Fruit fly (Drosophila melanogaster) whole organism, embryonic: ENCODE data around the gene Miga.

Source experiments
- Ada2b ChIP-seq: fragments of 200-800 bp; sonication (Bioruptor generic); IDR thresholded peaks from 2 replicates; pipeline ENCODE4 v1.3.6; 2022; ENCODE audit warnings: missing biosample characterization, missing genetic modification characterization
- CG10267 ChIP-seq: fragments of 200-800 bp; sonication (Bioruptor generic); optimal IDR thresholded peaks from 2 replicates; lab custom pipeline; 2018; ENCODE audit warnings: missing biosample characterization, mild to moderate bottlenecking, missing genetic modification characterization, moderate library complexity
- CG11247 ChIP-seq: fragments of 200-800 bp; sonication (Bioruptor generic); IDR thresholded peaks from 2 replicates; pipeline ENCODE4 v1.3.6; 2022; ENCODE audit warnings: missing biosample characterization, missing genetic modification characterization
- CG13123 ChIP-seq: fragments of 200-800 bp; sonication (Bioruptor generic); optimal IDR thresholded peaks from 2 replicates; lab custom pipeline; 2016; ENCODE audit warnings: missing biosample characterization, missing genetic modification characterization
- CG15514 ChIP-seq: fragments of 200-800 bp; sonication (Bioruptor generic); optimal IDR thresholded peaks from 3 replicates; lab custom pipeline; 2017; ENCODE audit warnings: missing biosample characterization, missing genetic modification characterization, mild to moderate bottlenecking, moderate library complexity, missing genetic modification reagents
- CG16815 ChIP-seq: fragments of 200-800 bp; sonication (Bioruptor generic); optimal IDR thresholded peaks from 3 replicates; lab custom pipeline; 2017; ENCODE audit warnings: missing biosample characterization, mild to moderate bottlenecking, missing genetic modification characterization
- CG17568 ChIP-seq: fragments of 200-800 bp; sonication (Bioruptor generic); optimal IDR thresholded peaks from 2 replicates; lab custom pipeline; 2018; ENCODE audit warnings: missing biosample characterization, mild to moderate bottlenecking, missing genetic modification characterization, moderate library complexity
- CG17829 ChIP-seq: fragments of 200-800 bp; optimal IDR thresholded peaks from 2 replicates; lab custom pipeline; 2019; ENCODE audit warnings: missing biosample characterization, mild to moderate bottlenecking, missing genetic modification characterization, moderate library complexity
- CG18764 ChIP-seq: fragments of 200-800 bp; sonication (Bioruptor generic); optimal IDR thresholded peaks from 3 replicates; lab custom pipeline; 2016; ENCODE audit warnings: missing biosample characterization, missing genetic modification characterization
- CG31388 ChIP-seq: fragments of 200-800 bp; sonication (Bioruptor generic); optimal IDR thresholded peaks from 2 replicates; lab custom pipeline; 2016; ENCODE audit warnings: missing biosample characterization, missing genetic modification characterization
- CG32767 ChIP-seq: fragments of 200-800 bp; sonication (Bioruptor generic); IDR thresholded peaks from 2 replicates; pipeline ENCODE4 v1.3.6; 2022; ENCODE audit warnings: missing biosample characterization, missing genetic modification characterization
- CG34422 ChIP-seq: fragments of 200-800 bp; sonication (Bioruptor generic); IDR thresholded peaks from 3 replicates; pipeline ENCODE4 v1.3.6; 2022; ENCODE audit warnings: missing biosample characterization, missing genetic modification characterization
- CG3838 ChIP-seq: fragments of 200-800 bp; sonication (Bioruptor generic); optimal IDR thresholded peaks from 3 replicates; lab custom pipeline; 2016; ENCODE audit warnings: missing biosample characterization, missing genetic modification characterization
- CG4328 ChIP-seq: fragments of 200-800 bp; sonication (Bioruptor generic); optimal IDR thresholded peaks from 3 replicates; lab custom pipeline; 2017; ENCODE audit warnings: missing biosample characterization, missing genetic modification reagents, missing genetic modification characterization
- CG6654 ChIP-seq: fragments of 200-800 bp; sonication (Bioruptor generic); optimal IDR thresholded peaks from 2 replicates; lab custom pipeline; 2017; ENCODE audit warnings: missing biosample characterization, mild to moderate bottlenecking, missing genetic modification characterization
- CG7963 ChIP-seq: fragments of 200-800 bp; sonication (Bioruptor generic); IDR thresholded peaks from 3 replicates; pipeline ENCODE4 v1.3.6; 2022; ENCODE audit warnings: missing biosample characterization, missing genetic modification characterization; ENCODE audit not compliant: partially characterized antibody
- CG9727 ChIP-seq: fragments of 200-800 bp; sonication (Bioruptor generic); optimal IDR thresholded peaks from 3 replicates; lab custom pipeline; 2017; ENCODE audit warnings: missing biosample characterization, mild to moderate bottlenecking, missing genetic modification characterization
- CHES-1-like ChIP-seq: fragments of 200-800 bp; sonication (Bioruptor generic); optimal IDR thresholded peaks from 2 replicates; lab custom pipeline; 2016; ENCODE audit warnings: missing biosample characterization, missing genetic modification characterization
- Doc2 ChIP-seq: fragments of 200-800 bp; sonication (Bioruptor generic); IDR thresholded peaks from 2 replicates; pipeline ENCODE4 v1.3.6; 2022; ENCODE audit warnings: missing biosample characterization, missing genetic modification characterization
- Dp ChIP-seq: fragments of 200-800 bp; sonication (Bioruptor generic); optimal IDR thresholded peaks from 2 replicates; lab custom pipeline; 2018; ENCODE audit warnings: missing biosample characterization, mild to moderate bottlenecking, missing genetic modification characterization, moderate library complexity
- Dref ChIP-seq: fragments of 200-800 bp; sonication (Bioruptor generic); IDR thresholded peaks from 2 replicates; pipeline ENCODE4 v1.3.6; 2022; ENCODE audit warnings: missing biosample characterization, missing genetic modification characterization
- Ets97D ChIP-seq: fragments of 200-800 bp; sonication (Bioruptor generic); optimal IDR thresholded peaks from 3 replicates; lab custom pipeline; 2016; ENCODE audit warnings: missing biosample characterization, missing genetic modification characterization
- GATAe ChIP-seq: fragments of 200-800 bp; sonication (Bioruptor generic); conservative IDR thresholded peaks from 2 replicates; pipeline ENCODE4 v1.3.6; 2022; ENCODE audit warnings: missing biosample characterization, missing genetic modification characterization
- Gsc ChIP-seq: fragments of 200-800 bp; sonication (Bioruptor generic); IDR thresholded peaks from 2 replicates; pipeline ENCODE4 v1.3.6; 2022; ENCODE audit warnings: missing biosample characterization, missing genetic modification characterization
- MBD-R2 ChIP-seq: fragments of 200-800 bp; sonication (Bioruptor generic); IDR thresholded peaks from 2 replicates; pipeline ENCODE4 v1.3.6; 2022; ENCODE audit warnings: missing biosample characterization, missing genetic modification characterization
- Mad ChIP-seq: fragments of 200-800 bp; sonication (Bioruptor generic); optimal IDR thresholded peaks from 2 replicates; lab custom pipeline; 2016; ENCODE audit warnings: missing biosample characterization, missing genetic modification characterization
- Opbp ChIP-seq: fragments of 200-800 bp; sonication (Bioruptor generic); IDR thresholded peaks from 3 replicates; pipeline ENCODE4 v1.3.6; 2022; ENCODE audit warnings: missing biosample characterization, missing genetic modification characterization; ENCODE audit not compliant: partially characterized antibody
- Sox100B ChIP-seq: fragments of 200-800 bp; sonication (Bioruptor generic); optimal IDR thresholded peaks from 3 replicates; lab custom pipeline; 2018; ENCODE audit warnings: missing biosample characterization, mild to moderate bottlenecking, missing genetic modification characterization
- Spps ChIP-seq: fragments of 200-800 bp; sonication (Bioruptor generic); optimal IDR thresholded peaks from 2 replicates; lab custom pipeline; 2018; ENCODE audit warnings: missing biosample characterization, mild to moderate bottlenecking, missing genetic modification characterization
- Trl ChIP-seq, 3 experiments: fragments of >200 bp in 2 of 3; fragments of 200-800 bp in 1 of 3; sonication (Bioruptor generic) in 1 of 3; optimal IDR thresholded peaks; 2 replicates in 1 of 3; 3 replicates in 2 of 3; lab custom pipeline; 2016 to 2017; ENCODE audit warnings: missing biosample characterization in 1 of 3, missing genetic modification characterization in 1 of 3
- ac ChIP-seq: fragments of 200-800 bp; sonication (Bioruptor generic); optimal IDR thresholded peaks from 3 replicates; lab custom pipeline; 2017; ENCODE audit warnings: missing biosample characterization, mild to moderate bottlenecking, missing genetic modification characterization
- al ChIP-seq: fragments of 200-800 bp; sonication (Bioruptor generic); IDR thresholded peaks from 2 replicates; pipeline ENCODE4 v1.3.6; 2022; ENCODE audit warnings: missing biosample characterization, missing genetic modification characterization
- bigmax ChIP-seq: fragments of 200-800 bp; sonication (Bioruptor generic); optimal IDR thresholded peaks from 2 replicates; lab custom pipeline; 2018; ENCODE audit warnings: missing biosample characterization, mild to moderate bottlenecking, missing genetic modification characterization
- chm ChIP-seq: fragments of 200-800 bp; sonication (Bioruptor generic); IDR thresholded peaks from 2 replicates; pipeline ENCODE4 v1.3.6; 2022; ENCODE audit warnings: missing biosample characterization, missing genetic modification characterization
- crc ChIP-seq: fragments of 200-800 bp; sonication (Bioruptor generic); optimal IDR thresholded peaks from 2 replicates; lab custom pipeline; 2016; ENCODE audit warnings: missing biosample characterization, missing genetic modification characterization
- exex ChIP-seq: fragments of 200-800 bp; sonication (Bioruptor generic); optimal IDR thresholded peaks from 4 replicates; lab custom pipeline; 2018; ENCODE audit warnings: missing biosample characterization, mild to moderate bottlenecking, missing genetic modification characterization, moderate library complexity
- grn ChIP-seq: fragments of 200-800 bp; sonication (Bioruptor generic); optimal IDR thresholded peaks from 3 replicates; lab custom pipeline; 2017; ENCODE audit warnings: missing biosample characterization, missing genetic modification characterization
- gsb-n ChIP-seq: fragments of 200-800 bp; sonication (Bioruptor generic); optimal IDR thresholded peaks from 3 replicates; lab custom pipeline; 2018; ENCODE audit warnings: missing biosample characterization, mild to moderate bottlenecking, missing genetic modification characterization
- gt ChIP-seq: fragments of 200-800 bp; sonication (Bioruptor generic); IDR thresholded peaks from 2 replicates; pipeline ENCODE4 v1.3.6; 2022; ENCODE audit warnings: missing biosample characterization, missing genetic modification characterization
- hkb ChIP-seq, 2 experiments: fragments of 200-800 bp in 1 of 2; fragments of >200 bp in 1 of 2; sonication (Bioruptor generic) in 1 of 2; IDR thresholded peaks in 1 of 2; optimal IDR thresholded peaks in 1 of 2; 2 replicates each; pipeline versions ENCODE4 v1.3.6 to Lab custom; 2017 to 2022; ENCODE audit warnings: missing biosample characterization in 1 of 2, missing genetic modification characterization in 1 of 2
- jigr1 ChIP-seq: fragments of 200-800 bp; sonication (Bioruptor generic); IDR thresholded peaks from 3 replicates; pipeline ENCODE4 v1.3.6; 2022; ENCODE audit warnings: missing biosample characterization, missing genetic modification characterization
- lmd ChIP-seq: fragments of 200-800 bp; sonication (Bioruptor generic); IDR thresholded peaks from 2 replicates; pipeline ENCODE4 v1.3.6; 2022; ENCODE audit warnings: missing biosample characterization, missing genetic modification characterization
- maf-S ChIP-seq: fragments of 200-800 bp; sonication (Bioruptor generic); optimal IDR thresholded peaks from 2 replicates; lab custom pipeline; 2016; ENCODE audit warnings: missing biosample characterization, missing genetic modification characterization
- nmo ChIP-seq: fragments of 200-800 bp; sonication (Bioruptor generic); optimal IDR thresholded peaks from 2 replicates; lab custom pipeline; 2018; ENCODE audit warnings: missing biosample characterization, mild to moderate bottlenecking, missing genetic modification characterization, moderate library complexity
- prd ChIP-seq, 3 experiments: fragments of >200 bp in 2 of 3; fragments of 200-800 bp in 1 of 3; sonication (Bioruptor generic) in 1 of 3; optimal IDR thresholded peaks in 2 of 3; IDR thresholded peaks in 1 of 3; 2 replicates in 2 of 3; 3 replicates in 1 of 3; pipeline versions ENCODE4 v1.3.6 to Lab custom; 2017 to 2022; ENCODE audit warnings: missing biosample characterization in 1 of 3, missing genetic modification characterization in 1 of 3
- pzg ChIP-seq: fragments of 200-800 bp; sonication (Bioruptor generic); optimal IDR thresholded peaks from 3 replicates; lab custom pipeline; 2018; ENCODE audit warnings: missing biosample characterization, mild to moderate bottlenecking, missing genetic modification characterization, moderate library complexity
- schlank ChIP-seq: fragments of 200-800 bp; sonication (Bioruptor generic); optimal IDR thresholded peaks from 2 replicates; lab custom pipeline; 2018; ENCODE audit warnings: missing biosample characterization, mild to moderate bottlenecking, missing genetic modification characterization
- sens-2 ChIP-seq: fragments of 200-800 bp; sonication (Bioruptor generic); IDR thresholded peaks from 2 replicates; pipeline ENCODE4 v1.3.6; 2022; ENCODE audit warnings: missing biosample characterization, missing genetic modification characterization
- sim ChIP-seq: fragments of 200-800 bp; sonication (Bioruptor generic); IDR thresholded peaks from 2 replicates; pipeline ENCODE4 v1.3.6; 2022; ENCODE audit warnings: missing biosample characterization, missing genetic modification characterization
- sr ChIP-seq: fragments of 200-800 bp; sonication (Bioruptor generic); IDR thresholded peaks from 3 replicates; pipeline ENCODE4 v1.3.6; 2022; ENCODE audit warnings: missing biosample characterization, missing genetic modification characterization
- unpg ChIP-seq: fragments of 200-800 bp; sonication (Bioruptor generic); optimal IDR thresholded peaks from 3 replicates; lab custom pipeline; 2018; ENCODE audit warnings: missing biosample characterization, mild to moderate bottlenecking, missing genetic modification characterization, moderate library complexity
- z ChIP-seq: fragments of 200-800 bp; sonication (Bioruptor generic); IDR thresholded peaks from 3 replicates; pipeline ENCODE4 v1.3.6; 2022; ENCODE audit warnings: missing biosample characterization, missing genetic modification characterization

Gene Miga

DNA sequence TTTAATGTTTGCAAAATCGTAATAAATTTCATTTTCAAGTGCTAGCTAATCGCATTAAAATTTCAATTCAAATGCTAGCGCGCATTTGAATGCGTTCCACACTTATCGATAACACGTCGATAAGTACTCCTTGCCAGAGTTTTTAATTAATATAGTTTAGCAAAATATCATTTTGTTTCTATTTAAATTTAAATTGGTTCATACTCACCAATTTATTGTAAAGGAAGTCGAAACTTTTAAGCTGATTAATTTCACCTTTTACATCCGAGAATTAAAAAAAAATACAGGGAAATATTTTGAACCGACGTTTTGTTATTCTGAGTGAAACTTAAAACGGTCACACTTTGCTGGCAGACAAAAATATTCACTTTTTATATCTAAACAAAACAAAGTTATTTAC lies 23.5 kb upstream of the Miga start, which contains the start of gene Es2 (continued):
- TF ChIP-seq prd (optimal IDR thresholded peaks at IDR 0.05; lab: Kevin White, UChicago), result no peak
- TF ChIP-seq prd (GFP tag; IDR thresholded peaks at IDR 0.05; lab: Robert Waterston, UW), result no peak
- no peak for TF ChIP-seq CHES-1-like (GFP tag; lab: Kevin White, UChicago)
- no peak for TF ChIP-seq sens-2 (GFP tag; lab: Robert Waterston, UW)
- TF ChIP-seq Mad (GFP tag; lab: Kevin White, UChicago), result no peak
- no peak for TF ChIP-seq hkb (optimal IDR thresholded peaks at IDR 0.05; lab: Kevin White, UChicago)
- TF ChIP-seq hkb (GFP tag; IDR thresholded peaks at IDR 0.05; lab: Robert Waterston, UW), result no peak
- TF ChIP-seq CG32767 (GFP tag; lab: Robert Waterston, UW), result no peak
- no peak for TF ChIP-seq unpg
- TF ChIP-seq jigr1 (GFP tag; lab: Robert Waterston, UW), result no peak
- TF ChIP-seq Spps, result no peak
- TF ChIP-seq exex (tag; lab: Kevin White, UChicago), result no peak
- TF ChIP-seq CG7963 (GFP tag; lab: Robert Waterston, UW), result no peak
- no peak for TF ChIP-seq nmo
- peak; percentile 7 for TF ChIP-seq CG10267 (tag; lab: Kevin White, UChicago)
- peak; percentile 2 for TF ChIP-seq CG17829 (tag; lab: Kevin White, UChicago)
- TF ChIP-seq gt (GFP tag; lab: Robert Waterston, UW), result no peak
- no peak for TF ChIP-seq Ets97D
- no peak for TF ChIP-seq Gsc (GFP tag; lab: Robert Waterston, UW)
- TF ChIP-seq CG16815 (GFP tag; lab: Kevin White, UChicago), result no peak
- no peak for TF ChIP-seq crc (GFP tag; lab: Kevin White, UChicago)
- TF ChIP-seq Doc2 (GFP tag; lab: Robert Waterston, UW), result no peak
- peak; percentile 60 for TF ChIP-seq Dref (GFP tag; lab: Robert Waterston, UW)
- TF ChIP-seq al (GFP tag; lab: Robert Waterston, UW), result no peak
- peak; percentile 31 for TF ChIP-seq pzg (GFP tag; lab: Kevin White, UChicago)
- no peak for TF ChIP-seq CG6654
- no peak for TF ChIP-seq CG9727 (GFP tag; lab: Kevin White, UChicago)
- TF ChIP-seq Opbp (GFP tag; lab: Robert Waterston, UW), result no peak
- TF ChIP-seq CG11247 (GFP tag; lab: Robert Waterston, UW), result no peak
- no peak for TF ChIP-seq lmd (GFP tag; lab: Robert Waterston, UW)
- TF ChIP-seq GATAe (GFP tag; lab: Robert Waterston, UW), result no peak
- TF ChIP-seq ac (GFP tag; lab: Kevin White, UChicago), result no peak
- TF ChIP-seq sr, result no peak
- peak; percentile 85 for TF ChIP-seq Dp
- TF ChIP-seq CG31388 (GFP tag; lab: Kevin White, UChicago), result no peak
- TF ChIP-seq, all 482 proteins: peak for 20

DNA sequence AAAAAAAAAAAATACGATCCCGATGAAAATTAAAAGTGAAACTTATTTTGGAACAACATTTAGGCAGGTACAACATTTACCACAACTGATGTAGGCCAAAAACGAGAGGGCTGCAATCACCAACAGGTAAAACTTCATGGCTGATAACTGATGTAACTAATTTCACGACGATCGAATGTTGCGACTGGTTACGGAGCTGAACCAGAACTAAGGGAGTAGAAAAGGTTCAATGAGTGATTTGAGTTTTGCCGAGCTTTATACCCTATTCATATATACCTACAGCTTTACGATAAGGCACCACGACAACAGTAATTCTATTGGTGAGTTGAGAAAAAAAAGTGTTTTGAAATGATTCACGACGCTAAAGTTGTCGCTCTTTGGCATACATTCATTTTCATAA lies 23.1 kb upstream of the Miga start, which contains the start of gene CG15347:
TSS of gene CG15347 (minus strand) at position 213 of the 400 bp plus-strand sequence.
- TF ChIP-seq chm (GFP tag; lab: Robert Waterston, UW) (peak; percentile 36; the same call in 1 of the 2 replicates), Sox100B (no peak), bigmax (no peak), CG34422 (GFP tag; lab: Robert Waterston, UW) (no peak), Trl (optimal IDR thresholded peaks at IDR 0.05; lab: Kevin White, UChicago) (no peak), Trl (GFP tag; optimal IDR thresholded peaks at IDR 0.05; lab: Kevin White, UChicago) (no peak), grn (GFP tag; lab: Kevin White, UChicago) (peak; percentile 9), CG18764 (GFP tag; lab: Kevin White, UChicago) (no peak), CG13123 (no peak), sim (GFP tag; lab: Robert Waterston, UW) (no peak), CG15514 (peak; percentile 90), gsb-n (tag; lab: Kevin White, UChicago) (no peak), schlank (tag; lab: Kevin White, UChicago) (no peak), MBD-R2 (GFP tag; lab: Robert Waterston, UW) (no peak), CG4328 (GFP tag; lab: Kevin White, UChicago) (no peak), Ada2b (GFP tag; lab: Robert Waterston, UW) (no peak), maf-S (GFP tag; lab: Kevin White, UChicago) (no peak), CG17568 (GFP tag; lab: Kevin White, UChicago) (no peak), CG3838 (GFP tag; lab: Kevin White, UChicago) (no peak), z (GFP tag; lab: Robert Waterston, UW) (0 out of 3 replicates have a peak, but pooled peaks have one; percentile 36)
